Worm (Caenorhabditis elegans): ENCODE data around the gene npp-1.

- TF ChIP-seq him-1 (tag; optimal IDR thresholded peaks at IDR 0.05) (no peak), W03F9.2 (tag; optimal IDR thresholded peaks at IDR 0.05) (no peak), dao-5 (tag; optimal IDR thresholded peaks at IDR 0.05) (no peak)
These were observed 33.8 kb upstream of the npp-1 start, which contains the start of gene catp-6 for ce11 chrIV:9824480-9824879.
